Worm (Caenorhabditis elegans) whole organism, L2 larva: ENCODE data around the gene gcst-1.

Experiments used
- C34F6.9 ChIP-seq: fragments of 150-350 bp; optimal IDR thresholded peaks from 2 replicates; lab custom pipeline; 2014; ENCODE audit warnings: missing biosample characterization, missing genetic modification characterization
- F13H6.1 ChIP-seq: sonication (generic microtip); optimal IDR thresholded peaks from 2 replicates; lab custom pipeline; 2016; ENCODE audit warnings: missing genetic modification characterization, missing compliant biosample characterization
- Y55F3AM.14 ChIP-seq: fragments of 200-800 bp; sonication (Bioruptor generic); optimal IDR thresholded peaks from 2 replicates; lab custom pipeline; 2018; ENCODE audit warnings: mild to moderate bottlenecking, missing genetic modification characterization, missing compliant biosample characterization
- ZK546.5 ChIP-seq: sonication (generic microtip); optimal IDR thresholded peaks from 2 replicates; lab custom pipeline; 2017; ENCODE audit warnings: missing biosample characterization, missing genetic modification characterization
- alr-1 ChIP-seq: fragments of 150-350 bp; optimal IDR thresholded peaks from 2 replicates; lab custom pipeline; 2014; ENCODE audit warnings: missing biosample characterization, missing genetic modification characterization
- aly-2 ChIP-seq: fragments of 150-350 bp; optimal IDR thresholded peaks from 2 replicates; lab custom pipeline; 2014; ENCODE audit warnings: missing biosample characterization, missing genetic modification characterization
- ama-1 ChIP-seq: fragments of 150-350 bp; optimal IDR thresholded peaks from 2 replicates; lab custom pipeline; 2018; ENCODE audit warnings: inconsistent platforms
- blmp-1 ChIP-seq: sonication (generic microtip); optimal IDR thresholded peaks from 2 replicates; lab custom pipeline; 2017; ENCODE audit warnings: missing genetic modification characterization, mild to moderate bottlenecking, missing compliant biosample characterization, antibody characterized with exemption, moderate library complexity; ENCODE audit not compliant: insufficient read depth
- ceh-16 ChIP-seq: fragments of 150-350 bp; optimal IDR thresholded peaks from 2 replicates; lab custom pipeline; 2014; ENCODE audit warnings: missing biosample characterization, missing genetic modification characterization
- ceh-82 ChIP-seq: fragments of 150-350 bp; optimal IDR thresholded peaks from 2 replicates; lab custom pipeline; 2014; ENCODE audit warnings: missing biosample characterization, missing genetic modification characterization
- crh-2 ChIP-seq: sonication (generic microtip); optimal IDR thresholded peaks from 2 replicates; lab custom pipeline; 2017; ENCODE audit warnings: missing biosample characterization, missing genetic modification characterization
- dmd-4 ChIP-seq: sonication (generic microtip); optimal IDR thresholded peaks from 2 replicates; lab custom pipeline; 2017; ENCODE audit warnings: missing biosample characterization, missing genetic modification characterization
- egl-27 ChIP-seq: sonication (generic microtip); optimal IDR thresholded peaks from 3 replicates; lab custom pipeline; 2017; ENCODE audit warnings: missing biosample characterization, missing genetic modification reagents, missing genetic modification characterization
- elt-1 ChIP-seq: fragments of 150-350 bp; optimal IDR thresholded peaks from 2 replicates; lab custom pipeline; 2014; ENCODE audit warnings: missing biosample characterization, missing genetic modification characterization
- fos-1 ChIP-seq: fragments of 150-350 bp; optimal IDR thresholded peaks from 2 replicates; lab custom pipeline; 2014; ENCODE audit warnings: missing biosample characterization, missing genetic modification characterization
- lin-11 ChIP-seq: fragments of 150-350 bp; sonication (generic microtip); optimal IDR thresholded peaks from 2 replicates; lab custom pipeline; 2014; ENCODE audit warnings: missing biosample characterization, missing genetic modification characterization, inconsistent platforms, mixed read lengths
- lin-13 ChIP-seq: fragments of 150-350 bp; optimal IDR thresholded peaks from 2 replicates; lab custom pipeline; 2014; ENCODE audit warnings: missing biosample characterization, missing genetic modification reagents, missing genetic modification characterization
- mab-5 ChIP-seq: fragments of 150-350 bp; optimal IDR thresholded peaks from 2 replicates; lab custom pipeline; 2014; ENCODE audit warnings: missing biosample characterization, missing genetic modification characterization
- mbf-1 ChIP-seq: sonication (generic microtip); optimal IDR thresholded peaks from 2 replicates; lab custom pipeline; 2017; ENCODE audit warnings: missing biosample characterization, missing genetic modification characterization
- mdl-1 ChIP-seq, 2 experiments: fragments of 150-350 bp in 1 of 2; sonication (generic microtip) in 1 of 2; optimal IDR thresholded peaks; 2 replicates each; lab custom pipeline; 2017; ENCODE audit warnings: missing biosample characterization in 2 of 2, missing genetic modification characterization in 2 of 2
- nhr-10 ChIP-seq: sonication (generic microtip); optimal IDR thresholded peaks from 2 replicates; lab custom pipeline; 2017; ENCODE audit warnings: missing biosample characterization, missing genetic modification characterization
- nhr-11 ChIP-seq: fragments of 150-350 bp; optimal IDR thresholded peaks from 2 replicates; lab custom pipeline; 2014; ENCODE audit warnings: missing biosample characterization, missing genetic modification characterization
- nhr-12 ChIP-seq: fragments of 150-350 bp; optimal IDR thresholded peaks from 2 replicates; lab custom pipeline; 2014; ENCODE audit warnings: missing biosample characterization, missing genetic modification characterization
- nhr-129 ChIP-seq: fragments of 150-350 bp; optimal IDR thresholded peaks from 2 replicates; lab custom pipeline; 2014; ENCODE audit warnings: missing biosample characterization, missing genetic modification characterization
- nhr-21 ChIP-seq: fragments of 150-350 bp; optimal IDR thresholded peaks from 2 replicates; lab custom pipeline; 2014; ENCODE audit warnings: missing biosample characterization, missing genetic modification characterization
- nhr-237 ChIP-seq: fragments of 150-350 bp; optimal IDR thresholded peaks from 2 replicates; lab custom pipeline; 2014; ENCODE audit warnings: missing biosample characterization, missing genetic modification characterization
- nhr-25 ChIP-seq: fragments of 150-350 bp; sonication (generic microtip); optimal IDR thresholded peaks from 3 replicates; lab custom pipeline; 2014; ENCODE audit warnings: missing biosample characterization, missing genetic modification characterization
- nhr-6 ChIP-seq: fragments of 150-350 bp; optimal IDR thresholded peaks from 2 replicates; lab custom pipeline; 2014; ENCODE audit warnings: missing biosample characterization, missing genetic modification characterization
- nhr-77 ChIP-seq: fragments of 150-350 bp; optimal IDR thresholded peaks from 2 replicates; lab custom pipeline; 2014; ENCODE audit warnings: missing biosample characterization, missing genetic modification characterization
- peb-1 ChIP-seq: fragments of 150-350 bp; optimal IDR thresholded peaks from 2 replicates; lab custom pipeline; 2014; ENCODE audit warnings: missing biosample characterization, missing genetic modification characterization
- sem-4 ChIP-seq: fragments of 150-350 bp; optimal IDR thresholded peaks from 2 replicates; lab custom pipeline; 2014; ENCODE audit warnings: missing biosample characterization, missing genetic modification reagents, missing genetic modification characterization
- skn-1 ChIP-seq: sonication (generic microtip); optimal IDR thresholded peaks from 2 replicates; lab custom pipeline; 2017; ENCODE audit warnings: missing biosample characterization, missing genetic modification characterization
- sma-3 ChIP-seq: sonication (generic microtip); optimal IDR thresholded peaks from 2 replicates; lab custom pipeline; 2016; ENCODE audit warnings: missing genetic modification reagents, missing genetic modification characterization, missing compliant biosample characterization
- sma-9 ChIP-seq, 2 experiments: fragments of 150-350 bp in 1 of 2; sonication (generic microtip) in 1 of 2; optimal IDR thresholded peaks; 2 replicates each; lab custom pipeline; 2014 to 2016; ENCODE audit warnings: missing genetic modification characterization in 2 of 2, mild to moderate bottlenecking in 1 of 2, missing biosample characterization in 1 of 2, missing compliant biosample characterization in 1 of 2, missing genetic modification reagents in 1 of 2, moderate library complexity in 1 of 2
- snpc-4 ChIP-seq: fragments of 150-350 bp; optimal IDR thresholded peaks from 2 replicates; lab custom pipeline; 2014; ENCODE audit warnings: missing biosample characterization, missing genetic modification characterization
- unc-39 ChIP-seq: fragments of 150-350 bp; optimal IDR thresholded peaks from 2 replicates; lab custom pipeline; 2014; ENCODE audit warnings: missing biosample characterization, missing genetic modification characterization
- unc-55 ChIP-seq: fragments of 150-350 bp; sonication (generic microtip); optimal IDR thresholded peaks from 3 replicates; lab custom pipeline; 2014; ENCODE audit warnings: missing biosample characterization, missing genetic modification reagents, missing genetic modification characterization
- unc-62 ChIP-seq: fragments of 150-350 bp; optimal IDR thresholded peaks from 2 replicates; lab custom pipeline; 2014; ENCODE audit warnings: missing biosample characterization, missing genetic modification reagents, missing genetic modification characterization
- ztf-1 ChIP-seq: fragments of 200-800 bp; sonication (Bioruptor generic); conservative IDR thresholded peaks from 2 replicates; pipeline ENCODE4 v1.3.6; 2022; ENCODE audit warnings: missing genetic modification characterization, missing compliant biosample characterization
- ztf-11 ChIP-seq: sonication (generic microtip); optimal IDR thresholded peaks from 2 replicates; lab custom pipeline; 2017; ENCODE audit warnings: missing biosample characterization, missing genetic modification characterization
- ztf-4 ChIP-seq: fragments of 150-350 bp; optimal IDR thresholded peaks from 2 replicates; lab custom pipeline; 2014; ENCODE audit warnings: missing biosample characterization, missing genetic modification characterization

The gcst-1 gene

ce11 chrV:5695635-5696034 is 17.1 kb upstream of the gcst-1 start:
- TF ChIP-seq peb-1 (tag; lab: Kevin White, UChicago) (no peak), C34F6.9 (tag; lab: Kevin White, UChicago) (no peak), ceh-82 (tag; lab: Kevin White, UChicago) (no peak), nhr-12 (tag; lab: Kevin White, UChicago) (no peak), Y55F3AM.14 (GFP tag; lab: Kevin White, UChicago) (no peak), ceh-16 (tag; lab: Kevin White, UChicago) (no peak), mdl-1 (tag; optimal IDR thresholded peaks at IDR 0.05; lab: Kevin White, UChicago) (no peak), blmp-1 (tag; lab: Kevin White, UChicago) (peak; percentile 46), nhr-129 (tag; lab: Kevin White, UChicago) (peak; percentile 16), sem-4 (tag; lab: Kevin White, UChicago) (no peak), dmd-4 (tag; lab: Kevin White, UChicago) (no peak)

- TF ChIP-seq ztf-1 (GFP tag; lab: Robert Waterston, UW) (no peak), fos-1 (tag; lab: Kevin White, UChicago) (peak; percentile 38), sma-9 (GFP tag; optimal IDR thresholded peaks at IDR 0.05; lab: Kevin White, UChicago) (no peak), sma-9 (tag; optimal IDR thresholded peaks at IDR 0.05; lab: Kevin White, UChicago) (no peak)
Measured at ce11 chrV:5696177-5696576, 16.6 kb upstream of the gcst-1 start.

ce11 chrV:5697581-5697980 is 15.1 kb upstream of the gcst-1 start:
- TF ChIP-seq unc-39 (tag; lab: Kevin White, UChicago) (no peak), sma-3 (GFP tag; lab: Kevin White, UChicago) (peak; percentile 31), nhr-21 (tag; lab: Kevin White, UChicago) (peak; percentile 23), nhr-25 (tag; lab: Kevin White, UChicago) (no peak), Y55F3AM.14 (GFP tag; lab: Kevin White, UChicago) (peak; percentile 0), egl-27 (tag; lab: Kevin White, UChicago) (peak; percentile 38), F13H6.1 (tag; lab: Kevin White, UChicago) (no peak), fos-1 (tag; lab: Kevin White, UChicago) (no peak), mdl-1 (tag; optimal IDR thresholded peaks at IDR 0.05; lab: Kevin White, UChicago) (peak in 1 of 2 experiments; percentile 13), nhr-129 (tag; lab: Kevin White, UChicago) (peak; percentile 4)

ce11 chrV:5699835-5700441 is 12.8 kb upstream of the gcst-1 start, which contains the start of gene clec-1:
clec-1 (plus strand) TSS chrV:5700154.
- TF ChIP-seq sma-3 (GFP tag; lab: Kevin White, UChicago) = peak; percentile 19
- no peak for TF ChIP-seq elt-1 (tag; lab: Kevin White, UChicago)

ce11 chrV:5701106-5701505 is 11.6 kb upstream of the gcst-1 start:
- TF ChIP-seq aly-2 (tag; lab: Kevin White, UChicago) (no peak), unc-62 (no peak), nhr-11 (tag; lab: Kevin White, UChicago) (no peak), dmd-4 (tag; lab: Kevin White, UChicago) (no peak), nhr-21 (tag; lab: Kevin White, UChicago) (peak; percentile 80), crh-2 (tag; lab: Kevin White, UChicago) (no peak), nhr-10 (tag; lab: Kevin White, UChicago) (no peak), egl-27 (tag; lab: Kevin White, UChicago) (peak; percentile 18), skn-1 (tag; lab: Kevin White, UChicago) (no peak), ZK546.5 (tag; lab: Kevin White, UChicago) (no peak), alr-1 (tag; lab: Kevin White, UChicago) (no peak), peb-1 (tag; lab: Kevin White, UChicago) (no peak), sma-9 (GFP tag; optimal IDR thresholded peaks at IDR 0.05; lab: Kevin White, UChicago) (peak; percentile 58), sma-9 (tag; optimal IDR thresholded peaks at IDR 0.05; lab: Kevin White, UChicago) (no peak), ztf-4 (tag; lab: Kevin White, UChicago) (no peak), ztf-11 (tag; lab: Kevin White, UChicago) (no peak), fos-1 (tag; lab: Kevin White, UChicago) (no peak), snpc-4 (tag; lab: Kevin White, UChicago) (no peak), nhr-237 (tag; lab: Kevin White, UChicago) (no peak), unc-55 (no peak), nhr-12 (tag; lab: Kevin White, UChicago) (no peak), F13H6.1 (tag; lab: Kevin White, UChicago) (no peak), lin-13 (GFP tag; lab: Kevin White, UChicago) (no peak), nhr-77 (tag; lab: Kevin White, UChicago) (no peak), mbf-1 (tag; lab: Kevin White, UChicago) (no peak), C34F6.9 (tag; lab: Kevin White, UChicago) (no peak), lin-11 (no peak), nhr-6 (no peak), mdl-1 (tag; optimal IDR thresholded peaks at IDR 0.05; lab: Kevin White, UChicago) (no peak), nhr-25 (tag; lab: Kevin White, UChicago) (peak; percentile 41), ama-1 (lab: Kevin White, UChicago) (peak; percentile 57), mab-5 (tag; lab: Kevin White, UChicago) (no peak), sma-3 (GFP tag; lab: Kevin White, UChicago) (peak; percentile 62), ceh-16 (tag; lab: Kevin White, UChicago) (no peak), elt-1 (tag; lab: Kevin White, UChicago) (no peak)
